Fruit fly (Drosophila melanogaster) whole organism, wandering third instar larva: ENCODE measurements around the gene CG9518.

Experiments used
- Abd-B ChIP-seq: fragments of >200 bp; optimal IDR thresholded peaks from 2 replicates; lab custom pipeline; 2017; ENCODE audit warnings: missing biosample characterization, missing genetic modification characterization
- CG9705 ChIP-seq: fragments of 200-800 bp; sonication (Bioruptor generic); optimal IDR thresholded peaks from 2 replicates; lab custom pipeline; 2018; ENCODE audit warnings: missing biosample characterization, mild to moderate bottlenecking, missing genetic modification characterization
- CrebA ChIP-seq: fragments of 200-800 bp; sonication (Bioruptor generic); optimal IDR thresholded peaks from 2 replicates; lab custom pipeline; 2016; ENCODE audit warnings: missing biosample characterization, mild to moderate bottlenecking, missing genetic modification characterization, borderline replicate concordance
- Dfd ChIP-seq: fragments of >200 bp; optimal IDR thresholded peaks from 2 replicates; lab custom pipeline; 2017; ENCODE audit warnings: missing biosample characterization, missing genetic modification characterization
- Dif ChIP-seq: fragments of 200-275, 200-300 bp; sonication (Bioruptor generic); optimal IDR thresholded peaks from 2 replicates; lab custom pipeline; 2018; ENCODE audit warnings: missing biosample characterization, missing genetic modification characterization; ENCODE audit not compliant: partially characterized antibody
- GATAd ChIP-seq: sonication (Bioruptor generic); optimal IDR thresholded peaks from 2 replicates; lab custom pipeline; 2016; ENCODE audit warnings: missing biosample characterization, missing genetic modification characterization
- HLH106 ChIP-seq: fragments of 200-800 bp; optimal IDR thresholded peaks from 3 replicates; lab custom pipeline; 2019; ENCODE audit warnings: missing biosample characterization, mild to moderate bottlenecking, missing genetic modification characterization, moderate library complexity
- Hnf4 ChIP-seq: fragments of 200-800 bp; sonication (Bioruptor generic); optimal IDR thresholded peaks from 2 replicates; lab custom pipeline; 2016; ENCODE audit warnings: missing biosample characterization, mild to moderate bottlenecking, missing genetic modification characterization
- Hr78 ChIP-seq: fragments of >200 bp; optimal IDR thresholded peaks from 2 replicates; lab custom pipeline; 2017; ENCODE audit warnings: missing biosample characterization, missing genetic modification characterization
- Hr83 ChIP-seq: fragments of 200-300 bp; sonication (Bioruptor generic); optimal IDR thresholded peaks from 2 replicates; lab custom pipeline; 2016; ENCODE audit warnings: missing biosample characterization, mild to moderate bottlenecking, missing genetic modification characterization, moderate library complexity; ENCODE audit not compliant: poor library complexity, severe bottlenecking
- Jra ChIP-seq: sonication (Bioruptor generic); optimal IDR thresholded peaks from 2 replicates; lab custom pipeline; 2016; ENCODE audit warnings: missing biosample characterization, missing genetic modification characterization
- Mio ChIP-seq: sonication (Bioruptor generic); optimal IDR thresholded peaks from 2 replicates; lab custom pipeline; 2016; ENCODE audit warnings: missing biosample characterization, missing genetic modification characterization
- Myc ChIP-seq: fragments of >200 bp; optimal IDR thresholded peaks from 2 replicates; lab custom pipeline; 2017
- Rel ChIP-seq, 2 experiments: fragments of 200-800 bp; sonication (Bioruptor generic) in 1 of 2; optimal IDR thresholded peaks; 2 replicates in 1 of 2; 3 replicates in 1 of 2; lab custom pipeline; 2016 to 2019; ENCODE audit warnings: mild to moderate bottlenecking in 2 of 2, missing biosample characterization in 2 of 2, missing genetic modification characterization in 2 of 2, moderate library complexity in 1 of 2
- Sp1 ChIP-seq: fragments of 200-800 bp; sonication (Bioruptor generic); optimal IDR thresholded peaks from 3 replicates; lab custom pipeline; 2019; ENCODE audit warnings: missing biosample characterization, mild to moderate bottlenecking, missing genetic modification characterization, moderate library complexity
- Vsx2 ChIP-seq: fragments of 200-300, 225-300 bp; sonication (Bioruptor generic); optimal IDR thresholded peaks from 2 replicates; lab custom pipeline; 2018; ENCODE audit warnings: missing biosample characterization, missing genetic modification characterization; ENCODE audit not compliant: partially characterized antibody
- br ChIP-seq: fragments of 200-800 bp; sonication (Bioruptor generic); optimal IDR thresholded peaks from 2 replicates; lab custom pipeline; 2016; ENCODE audit warnings: missing biosample characterization, missing genetic modification characterization
- brk ChIP-seq: fragments of 200-800 bp; sonication (Bioruptor generic); optimal IDR thresholded peaks from 2 replicates; lab custom pipeline; 2016; ENCODE audit warnings: missing biosample characterization, mild to moderate bottlenecking, missing genetic modification characterization
- dmrt93B ChIP-seq: fragments of 200-800 bp; sonication (Bioruptor generic); optimal IDR thresholded peaks from 2 replicates; lab custom pipeline; 2018; ENCODE audit warnings: missing biosample characterization, mild to moderate bottlenecking, missing genetic modification characterization
- dsf ChIP-seq: sonication (Bioruptor generic); optimal IDR thresholded peaks from 2 replicates; lab custom pipeline; 2016; ENCODE audit warnings: missing biosample characterization, missing genetic modification characterization, borderline replicate concordance
- ey ChIP-seq: fragments of 200-800 bp; sonication (Bioruptor generic); optimal IDR thresholded peaks from 2 replicates; lab custom pipeline; 2016; ENCODE audit warnings: missing biosample characterization, missing genetic modification characterization
- foxo ChIP-seq, 2 experiments: fragments of 200-800 bp; sonication (Bioruptor generic); optimal IDR thresholded peaks; 2 replicates in 1 of 2; 3 replicates in 1 of 2; lab custom pipeline; 2016 to 2017; ENCODE audit warnings: missing biosample characterization in 2 of 2, missing genetic modification characterization in 2 of 2
- fru ChIP-seq: fragments of 200-800 bp; sonication (Bioruptor generic); optimal IDR thresholded peaks from 3 replicates; lab custom pipeline; 2016; ENCODE audit warnings: missing biosample characterization, mild to moderate bottlenecking, missing genetic modification characterization
- h ChIP-seq: fragments of 200-800 bp; sonication (Bioruptor generic); optimal IDR thresholded peaks from 3 replicates; lab custom pipeline; 2016; ENCODE audit warnings: missing biosample characterization, mild to moderate bottlenecking, missing genetic modification characterization
- lola ChIP-seq: fragments of >200 bp; optimal IDR thresholded peaks from 2 replicates; lab custom pipeline; 2017; ENCODE audit warnings: missing biosample characterization, missing genetic modification characterization
- pan ChIP-seq: fragments of >200 bp; optimal IDR thresholded peaks from 2 replicates; lab custom pipeline; 2017
- psq ChIP-seq: fragments of 200-800 bp; sonication (Bioruptor generic); optimal IDR thresholded peaks from 3 replicates; lab custom pipeline; 2017; ENCODE audit warnings: missing biosample characterization, mild to moderate bottlenecking, missing genetic modification characterization, moderate library complexity
- sv ChIP-seq: fragments of 200-800 bp; sonication (Bioruptor generic); optimal IDR thresholded peaks from 3 replicates; lab custom pipeline; 2016; ENCODE audit warnings: missing biosample characterization, missing genetic modification characterization
- tai ChIP-seq: sonication (Bioruptor generic); optimal IDR thresholded peaks from 2 replicates; lab custom pipeline; 2016; ENCODE audit warnings: missing biosample characterization, missing genetic modification characterization
- usp ChIP-seq: fragments of >200 bp; optimal IDR thresholded peaks from 2 replicates; lab custom pipeline; 2017; ENCODE audit warnings: missing biosample characterization, missing genetic modification characterization

Gene CG9518

DNA sequence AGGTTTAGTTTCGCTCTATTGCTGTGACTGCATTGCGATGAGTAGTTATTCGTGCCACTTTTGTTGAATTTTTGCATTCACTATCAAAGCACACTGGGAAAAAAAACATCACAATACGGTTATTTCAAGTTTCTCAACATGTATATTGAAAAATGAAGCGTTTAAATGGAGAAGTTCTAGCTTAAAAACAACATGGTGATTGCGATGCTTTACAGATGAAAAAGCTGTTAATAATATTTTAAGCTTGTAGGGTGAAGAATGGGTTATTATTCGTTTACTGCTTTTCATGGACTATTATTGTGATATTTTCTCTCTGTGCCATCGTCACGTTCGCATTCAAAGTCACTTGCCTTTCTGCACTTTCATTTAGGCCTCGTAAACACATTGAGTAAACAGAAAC, 25.3 kb upstream of the CG9518 start:
- TF ChIP-seq Hnf4 (GFP tag; lab: Kevin White, UChicago) (no peak), brk (GFP tag; lab: Kevin White, UChicago) (no peak), lola (GFP tag; lab: Kevin White, UChicago) (no peak), psq (GFP tag; lab: Kevin White, UChicago) (no peak), Jra (GFP tag; lab: Kevin White, UChicago) (no peak), CG9705 (no peak), Rel (GFP tag; optimal IDR thresholded peaks at IDR 0.05; lab: Kevin White, UChicago) (no peak), Rel (tag; optimal IDR thresholded peaks at IDR 0.05; lab: Kevin White, UChicago) (no peak), dmrt93B (GFP tag; lab: Kevin White, UChicago) (no peak), CrebA (GFP tag; lab: Kevin White, UChicago) (no peak), foxo (GFP tag; optimal IDR thresholded peaks at IDR 0.05; lab: Kevin White, UChicago) (no peak), Sp1 (no peak)
- TF ChIP-seq, all 38 proteins: peak for 0

DNA sequence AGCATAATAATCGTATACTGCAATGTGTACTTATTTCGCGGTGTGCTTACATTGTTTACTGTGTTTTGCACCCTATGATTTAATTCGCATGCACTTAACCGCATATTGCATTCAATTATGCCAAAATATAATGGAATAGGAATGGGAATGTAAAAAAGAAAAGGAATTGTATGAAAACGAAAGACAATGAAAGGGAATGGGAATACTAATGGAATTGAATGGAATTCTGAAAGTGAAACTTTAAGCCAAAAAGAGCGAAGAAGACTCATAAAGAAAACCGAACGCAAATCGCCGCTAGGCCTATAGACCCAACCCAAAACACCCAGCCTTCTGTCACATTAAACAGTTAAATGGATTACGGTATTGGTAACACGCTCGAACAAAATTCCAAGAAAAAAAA, 22.9 kb upstream of the CG9518 start:
- TF ChIP-seq Dif (GFP tag; lab: Kevin White, UChicago) (no peak), Rel (GFP tag; optimal IDR thresholded peaks at IDR 0.05; lab: Kevin White, UChicago) (no peak), Rel (tag; optimal IDR thresholded peaks at IDR 0.05; lab: Kevin White, UChicago) (no peak), Hr83 (GFP tag; lab: Kevin White, UChicago) (no peak), br (no peak), Jra (GFP tag; lab: Kevin White, UChicago) (no peak), sv (GFP tag; lab: Kevin White, UChicago) (no peak), lola (GFP tag; lab: Kevin White, UChicago) (no peak), Hr78 (no peak), usp (GFP tag; lab: Kevin White, UChicago) (no peak), tai (no peak), Hnf4 (GFP tag; lab: Kevin White, UChicago) (no peak)

- TF ChIP-seq Dfd (GFP tag; lab: Kevin White, UChicago) (no peak), Abd-B (GFP tag; lab: Kevin White, UChicago) (no peak), foxo (GFP tag; optimal IDR thresholded peaks at IDR 0.05; lab: Kevin White, UChicago) (peak in 1 of 2 experiments; percentile 23), Hr83 (GFP tag; lab: Kevin White, UChicago) (no peak), Dif (GFP tag; lab: Kevin White, UChicago) (no peak), GATAd (GFP tag; lab: Kevin White, UChicago) (no peak), Hnf4 (GFP tag; lab: Kevin White, UChicago) (no peak), fru (peak; percentile 6)
Measured at dm6 chrX:14892303-14892702, 21.3 kb upstream of the CG9518 start.

dm6 chrX:14885554-14885953, 14.6 kb upstream of the CG9518 start:
- TF ChIP-seq tai (no peak), Myc (peak; percentile 15), GATAd (GFP tag; lab: Kevin White, UChicago) (no peak), foxo (GFP tag; optimal IDR thresholded peaks at IDR 0.05; lab: Kevin White, UChicago) (no peak), sv (GFP tag; lab: Kevin White, UChicago) (no peak), lola (GFP tag; lab: Kevin White, UChicago) (no peak), dsf (GFP tag; lab: Kevin White, UChicago) (no peak)

DNA sequence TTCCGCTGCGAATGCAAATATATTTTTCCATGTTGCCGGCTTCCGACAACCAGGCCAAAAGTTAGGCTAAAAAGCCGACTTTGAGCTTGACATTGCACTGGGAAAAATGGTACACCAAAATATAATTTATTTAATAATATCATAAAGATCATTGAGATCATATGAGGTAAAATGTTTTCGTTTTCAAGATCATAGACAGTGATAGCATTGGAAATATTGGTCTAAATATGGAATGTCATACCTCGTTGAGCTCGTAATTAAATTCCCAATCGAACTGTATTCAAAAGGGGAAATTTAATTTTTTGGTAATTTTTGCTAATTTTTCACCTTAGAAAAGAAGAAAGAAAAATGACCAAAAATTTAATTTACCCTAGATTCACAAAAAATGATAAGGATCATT, 13.0 kb upstream of the CG9518 start:
- no peak for TF ChIP-seq ey
- TF ChIP-seq Hnf4 (GFP tag; lab: Kevin White, UChicago), result no peak
- no peak for TF ChIP-seq usp (GFP tag; lab: Kevin White, UChicago)
- TF ChIP-seq HLH106 (tag; lab: Kevin White, UChicago), result no peak
- TF ChIP-seq Vsx2 (GFP tag; lab: Kevin White, UChicago), result no peak
- TF ChIP-seq CG9705, result no peak
- TF ChIP-seq Sp1, result no peak
- no peak for TF ChIP-seq h (GFP tag; lab: Kevin White, UChicago)
- no peak for TF ChIP-seq pan (lab: Kevin White, UChicago)
- TF ChIP-seq Hr78, result no peak
- TF ChIP-seq fru, result no peak
- no peak for TF ChIP-seq Mio
- no peak for TF ChIP-seq dsf (GFP tag; lab: Kevin White, UChicago)
